Fruit fly (Drosophila melanogaster) whole organism: ENCODE measurements around the gene CG6013.

Experiments
- CG8478 ChIP-seq: fragments of >200 bp; optimal IDR thresholded peaks from 2 replicates; lab custom pipeline; 2018; ENCODE audit warnings: inconsistent platforms
- Dll ChIP-seq: fragments of >200 bp; optimal IDR thresholded peaks from 2 replicates; lab custom pipeline; 2017
- EcR ChIP-seq, 2 experiments: fragments of >200 bp; optimal IDR thresholded peaks; 2 replicates each; lab custom pipeline; 2017; ENCODE audit warnings: missing biosample characterization in 2 of 2, missing genetic modification characterization in 2 of 2, missing genetic modification reagents in 2 of 2
- pan ChIP-seq: fragments of >200 bp; optimal IDR thresholded peaks from 2 replicates; lab custom pipeline; 2017
- usp ChIP-seq: fragments of >200 bp; optimal IDR thresholded peaks from 2 replicates; lab custom pipeline; 2017; ENCODE audit warnings: missing biosample characterization, missing genetic modification characterization, mixed read lengths

DNA sequence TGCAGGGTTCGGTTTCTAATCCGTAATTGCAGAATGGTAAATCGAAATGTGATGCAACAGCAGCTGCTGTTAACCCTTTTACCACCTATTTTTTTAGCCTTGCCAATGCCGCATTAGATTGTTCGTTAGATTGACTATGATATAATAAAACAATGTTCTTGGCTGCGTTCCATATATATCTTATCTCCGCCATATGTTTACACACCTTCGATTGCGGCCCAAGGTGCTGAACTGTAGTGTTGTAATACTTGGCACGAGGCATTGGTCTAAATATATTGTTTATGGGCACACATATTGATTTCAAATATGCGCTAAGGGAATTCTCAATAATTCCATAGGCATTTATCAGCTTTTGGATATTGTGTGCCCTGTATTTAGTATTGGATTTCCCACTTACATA, 39.6 kb upstream of the CG6013 start:
- TF ChIP-seq pan (lab: Kevin White, UChicago) (no peak), CG8478 (no peak), EcR (GFP tag; optimal IDR thresholded peaks at IDR 0.05; lab: Kevin White, UChicago) (no peak), Dll (lab: Kevin White, UChicago) (no peak), usp (GFP tag; lab: Kevin White, UChicago) (no peak)
